Fruit fly (Drosophila melanogaster) whole organism, embryonic: ENCODE measurements around the gene MFS9.
A peak's percentile ranks its signal among the peaks of the same experiment; 100 is the strongest.

Experiments
- Blimp-1 ChIP-seq: fragments of 200-800 bp; sonication (Bioruptor generic); optimal IDR thresholded peaks from 3 replicates; lab custom pipeline; 2018; ENCODE audit warnings: missing biosample characterization, missing genetic modification characterization, mild to moderate bottlenecking, moderate library complexity, missing genetic modification reagents
- BtbVII ChIP-seq: fragments of 200-800 bp; sonication (Bioruptor generic); optimal IDR thresholded peaks from 3 replicates; lab custom pipeline; 2017; ENCODE audit warnings: missing biosample characterization, mild to moderate bottlenecking, missing genetic modification characterization
- Bteb2 ChIP-seq: fragments of 200-800 bp; sonication (Bioruptor generic); optimal IDR thresholded peaks from 2 replicates; lab custom pipeline; 2016; ENCODE audit warnings: missing biosample characterization, missing genetic modification characterization
- CG12219 ChIP-seq: fragments of 200-800 bp; sonication (Bioruptor generic); optimal IDR thresholded peaks from 3 replicates; lab custom pipeline; 2018; ENCODE audit warnings: missing biosample characterization, mild to moderate bottlenecking, missing genetic modification characterization
- CG12744 ChIP-seq: fragments of 200-800 bp; sonication (Bioruptor generic); optimal IDR thresholded peaks from 2 replicates; lab custom pipeline; 2016; ENCODE audit warnings: missing biosample characterization, missing genetic modification characterization
- CG14667 ChIP-seq: fragments of 200-800 bp; sonication (Bioruptor generic); IDR thresholded peaks from 2 replicates; pipeline ENCODE4 v1.3.6; 2022; ENCODE audit warnings: missing biosample characterization, missing genetic modification characterization
- CG14710 ChIP-seq: fragments of 200-800 bp; sonication (Bioruptor generic); optimal IDR thresholded peaks from 3 replicates; lab custom pipeline; 2019; ENCODE audit warnings: missing biosample characterization, mild to moderate bottlenecking, missing genetic modification characterization, moderate library complexity
- CG15011 ChIP-seq: fragments of 200-800 bp; sonication (Bioruptor generic); optimal IDR thresholded peaks from 3 replicates; lab custom pipeline; 2018; ENCODE audit warnings: missing biosample characterization, mild to moderate bottlenecking, missing genetic modification characterization
- CG1529 ChIP-seq: fragments of 200-800 bp; sonication (Bioruptor generic); optimal IDR thresholded peaks from 3 replicates; lab custom pipeline; 2018; ENCODE audit warnings: missing biosample characterization, missing genetic modification characterization
- CG1602 ChIP-seq: fragments of 200-800 bp; sonication (Bioruptor generic); optimal IDR thresholded peaks from 3 replicates; lab custom pipeline; 2016; ENCODE audit warnings: missing biosample characterization, missing genetic modification characterization
- CG16779 ChIP-seq: fragments of 200-800 bp; sonication (Bioruptor generic); IDR thresholded peaks from 2 replicates; pipeline ENCODE4 v1.3.6; 2022; ENCODE audit warnings: missing biosample characterization, missing genetic modification characterization
- CG16813 ChIP-seq: fragments of 200-800 bp; sonication (Bioruptor generic); IDR thresholded peaks from 3 replicates; pipeline ENCODE4 v1.3.6; 2022; ENCODE audit warnings: missing biosample characterization, missing genetic modification characterization; ENCODE audit not compliant: partially characterized antibody
- CG17359 ChIP-seq: fragments of 200-800 bp; sonication (Bioruptor generic); optimal IDR thresholded peaks from 3 replicates; lab custom pipeline; 2018; ENCODE audit warnings: missing biosample characterization, mild to moderate bottlenecking, missing genetic modification characterization, moderate library complexity
- CG17568 ChIP-seq: fragments of 200-800 bp; sonication (Bioruptor generic); optimal IDR thresholded peaks from 2 replicates; lab custom pipeline; 2018; ENCODE audit warnings: missing biosample characterization, mild to moderate bottlenecking, missing genetic modification characterization, moderate library complexity
- CG18619 ChIP-seq: fragments of 200-800 bp; sonication (Bioruptor generic); optimal IDR thresholded peaks from 3 replicates; lab custom pipeline; 2017; ENCODE audit warnings: missing biosample characterization, mild to moderate bottlenecking, missing genetic modification characterization
- CG32767 ChIP-seq: fragments of 200-800 bp; sonication (Bioruptor generic); IDR thresholded peaks from 2 replicates; pipeline ENCODE4 v1.3.6; 2022; ENCODE audit warnings: missing biosample characterization, missing genetic modification characterization
- CG4424 ChIP-seq: fragments of 200-800 bp; sonication (Bioruptor generic); optimal IDR thresholded peaks from 3 replicates; lab custom pipeline; 2016; ENCODE audit warnings: missing biosample characterization, missing genetic modification characterization
- CG4707 ChIP-seq: fragments of 200-800 bp; sonication (Bioruptor generic); optimal IDR thresholded peaks from 2 replicates; lab custom pipeline; 2018; ENCODE audit warnings: missing biosample characterization, mild to moderate bottlenecking, missing genetic modification characterization, moderate library complexity
- CG4820 ChIP-seq: fragments of 200-800 bp; sonication (Bioruptor generic); optimal IDR thresholded peaks from 3 replicates; lab custom pipeline; 2016; ENCODE audit warnings: missing biosample characterization, missing genetic modification characterization
- CG5245 ChIP-seq: fragments of 200-800 bp; sonication (Bioruptor generic); optimal IDR thresholded peaks from 3 replicates; lab custom pipeline; 2016; ENCODE audit warnings: missing biosample characterization, missing genetic modification characterization
- CG7357 ChIP-seq: fragments of 200-800 bp; sonication (Bioruptor generic); IDR thresholded peaks from 3 replicates; pipeline ENCODE4 v1.3.6; 2022; ENCODE audit warnings: missing biosample characterization, missing genetic modification characterization
- CG8944 ChIP-seq: fragments of 200-800 bp; sonication (Bioruptor generic); optimal IDR thresholded peaks from 3 replicates; lab custom pipeline; 2016; ENCODE audit warnings: missing biosample characterization, missing genetic modification characterization
- D ChIP-seq, 2 experiments: fragments of 200-800 bp in 1 of 2; fragments of >200 bp in 1 of 2; sonication (Bioruptor generic) in 1 of 2; optimal IDR thresholded peaks; 2 replicates in 1 of 2; 3 replicates in 1 of 2; lab custom pipeline; 2017; ENCODE audit warnings: mild to moderate bottlenecking in 1 of 2, missing biosample characterization in 1 of 2, missing genetic modification characterization in 1 of 2, missing genetic modification reagents in 1 of 2
- GATAe ChIP-seq: fragments of 200-800 bp; sonication (Bioruptor generic); conservative IDR thresholded peaks from 2 replicates; pipeline ENCODE4 v1.3.6; 2022; ENCODE audit warnings: missing biosample characterization, missing genetic modification characterization
- Gsc ChIP-seq: fragments of 200-800 bp; sonication (Bioruptor generic); IDR thresholded peaks from 2 replicates; pipeline ENCODE4 v1.3.6; 2022; ENCODE audit warnings: missing biosample characterization, missing genetic modification characterization
- Hmr ChIP-seq: fragments of 200-800 bp; sonication (Bioruptor generic); optimal IDR thresholded peaks from 3 replicates; lab custom pipeline; 2017; ENCODE audit warnings: mild to moderate bottlenecking, missing biosample characterization, missing genetic modification reagents, missing genetic modification characterization
- Hr51 ChIP-seq, 2 experiments: fragments of 200-800 bp; sonication (Bioruptor generic); optimal IDR thresholded peaks; 2 replicates in 1 of 2; 3 replicates in 1 of 2; lab custom pipeline; 2016 to 2018; ENCODE audit warnings: missing biosample characterization in 2 of 2, missing genetic modification characterization in 2 of 2, mild to moderate bottlenecking in 1 of 2, moderate library complexity in 1 of 2
- Mrtf ChIP-seq: fragments of 200-800 bp; sonication (Bioruptor generic); IDR thresholded peaks from 3 replicates; pipeline ENCODE4 v1.3.6; 2022; ENCODE audit warnings: missing biosample characterization, missing genetic modification characterization
- Neu2 ChIP-seq: fragments of 200-800 bp; sonication (Bioruptor generic); optimal IDR thresholded peaks from 3 replicates; lab custom pipeline; 2016; ENCODE audit warnings: missing biosample characterization, missing genetic modification characterization, borderline replicate concordance
- Nf-YA ChIP-seq: fragments of 200-800 bp; sonication (Bioruptor generic); IDR thresholded peaks from 2 replicates; pipeline ENCODE4 v1.3.6; 2022; ENCODE audit warnings: missing biosample characterization, missing genetic modification characterization
- Ptx1 ChIP-seq: fragments of 200-800 bp; sonication (Bioruptor generic); IDR thresholded peaks from 2 replicates; pipeline ENCODE4 v1.3.6; 2022; ENCODE audit warnings: missing biosample characterization, missing genetic modification characterization
- Tbp ChIP-seq: fragments of >200 bp; optimal IDR thresholded peaks from 2 replicates; lab custom pipeline; 2018; ENCODE audit warnings: missing biosample characterization, missing genetic modification characterization
- al ChIP-seq: fragments of 200-800 bp; sonication (Bioruptor generic); IDR thresholded peaks from 2 replicates; pipeline ENCODE4 v1.3.6; 2022; ENCODE audit warnings: missing biosample characterization, missing genetic modification characterization
- amos ChIP-seq: fragments of 200-800 bp; sonication (Bioruptor generic); IDR thresholded peaks from 2 replicates; pipeline ENCODE4 v1.3.6; 2022; ENCODE audit warnings: missing biosample characterization, missing genetic modification characterization; ENCODE audit not compliant: partially characterized antibody
- ase ChIP-seq: fragments of 200-800 bp; sonication (Bioruptor generic); IDR thresholded peaks from 3 replicates; pipeline ENCODE4 v1.3.6; 2022; ENCODE audit warnings: missing biosample characterization, missing genetic modification characterization
- corto ChIP-seq: fragments of 200-800 bp; sonication (Bioruptor generic); optimal IDR thresholded peaks from 2 replicates; lab custom pipeline; 2016; ENCODE audit warnings: missing biosample characterization, mild to moderate bottlenecking, missing genetic modification characterization, moderate library complexity
- dimm ChIP-seq: fragments of 200-800 bp; sonication (Bioruptor generic); IDR thresholded peaks from 2 replicates; pipeline ENCODE4 v1.3.6; 2022; ENCODE audit warnings: missing biosample characterization, missing genetic modification characterization
- dm ChIP-seq: fragments of 200-800 bp; sonication (Bioruptor generic); optimal IDR thresholded peaks from 3 replicates; lab custom pipeline; 2016; ENCODE audit warnings: missing biosample characterization, missing genetic modification characterization
- gsb ChIP-seq: fragments of 200-800 bp; sonication (Bioruptor generic); IDR thresholded peaks from 2 replicates; pipeline ENCODE4 v1.3.6; 2022; ENCODE audit warnings: missing biosample characterization, missing genetic modification characterization
- ham ChIP-seq: fragments of 200-800 bp; sonication (Bioruptor generic); IDR thresholded peaks from 2 replicates; pipeline ENCODE4 v1.3.6; 2022; ENCODE audit warnings: missing biosample characterization, missing genetic modification characterization
- lola ChIP-seq, 3 experiments: fragments of >200 bp in 2 of 3; fragments of 200-800 bp in 1 of 3; sonication (Bioruptor generic) in 1 of 3; optimal IDR thresholded peaks; 2 replicates each; lab custom pipeline; 2017 to 2019; ENCODE audit warnings: missing biosample characterization in 3 of 3, missing genetic modification characterization in 3 of 3, mild to moderate bottlenecking in 1 of 3, moderate library complexity in 1 of 3
- odd ChIP-seq: fragments of 200-800 bp; sonication (Bioruptor generic); optimal IDR thresholded peaks from 2 replicates; lab custom pipeline; 2017; ENCODE audit warnings: missing biosample characterization, mild to moderate bottlenecking, missing genetic modification characterization
- phol ChIP-seq: fragments of 200-800 bp; sonication (Bioruptor generic); optimal IDR thresholded peaks from 3 replicates; lab custom pipeline; 2018; ENCODE audit warnings: missing biosample characterization, mild to moderate bottlenecking, missing genetic modification characterization, moderate library complexity
- ro ChIP-seq: fragments of 200-800 bp; sonication (Bioruptor generic); IDR thresholded peaks from 2 replicates; pipeline ENCODE4 v1.3.6; 2022; ENCODE audit warnings: missing biosample characterization, missing genetic modification characterization
- sr ChIP-seq: fragments of 200-800 bp; sonication (Bioruptor generic); IDR thresholded peaks from 3 replicates; pipeline ENCODE4 v1.3.6; 2022; ENCODE audit warnings: missing biosample characterization, missing genetic modification characterization
- stwl ChIP-seq: fragments of 200-800 bp; sonication (Bioruptor generic); optimal IDR thresholded peaks from 3 replicates; lab custom pipeline; 2018; ENCODE audit warnings: missing biosample characterization, mild to moderate bottlenecking, missing genetic modification characterization, moderate library complexity
- tap ChIP-seq: fragments of 200-800 bp; optimal IDR thresholded peaks from 3 replicates; lab custom pipeline; 2019; ENCODE audit warnings: missing biosample characterization, mild to moderate bottlenecking, missing genetic modification characterization, moderate library complexity
- tna ChIP-seq: fragments of 200-800 bp; sonication (Bioruptor generic); IDR thresholded peaks from 2 replicates; pipeline ENCODE4 v1.3.6; 2022; ENCODE audit warnings: missing biosample characterization, missing genetic modification characterization; ENCODE audit not compliant: partially characterized antibody

MFS9 gene

DNA sequence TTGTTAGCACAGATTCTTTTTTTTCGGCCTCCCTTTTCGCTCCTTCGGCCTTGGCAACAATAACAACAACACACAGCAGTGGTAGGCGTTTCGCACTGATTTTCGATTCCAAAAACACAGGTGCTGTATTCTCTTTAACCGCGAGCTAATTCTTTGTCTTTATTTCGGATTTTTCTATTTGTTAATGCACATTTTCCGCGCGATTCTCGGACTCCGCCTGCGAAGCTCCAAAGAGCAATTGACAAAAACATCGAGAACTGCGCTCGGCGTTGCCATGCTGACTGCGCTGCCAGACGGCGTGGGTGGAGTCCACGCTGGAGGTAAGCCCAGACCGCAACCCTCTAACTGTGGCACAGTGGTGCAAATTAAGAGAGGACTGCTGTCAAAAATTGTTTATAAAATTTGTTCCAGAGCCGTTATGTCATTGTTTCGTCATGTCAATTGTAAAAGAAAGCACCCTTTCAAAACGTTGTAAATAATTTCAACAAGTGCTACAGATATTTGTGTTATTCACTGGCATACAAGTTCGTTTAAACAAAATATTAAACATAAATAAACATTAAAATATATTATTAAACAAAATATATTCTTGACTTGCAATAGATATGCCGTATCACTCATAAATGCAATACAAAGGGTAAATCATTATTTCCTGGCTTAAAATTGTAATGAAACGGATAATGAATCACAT lies 45.3 kb upstream of the MFS9 start, which contains the start of the genes DPCoAC and CG5180 (continued):
- TF ChIP-seq CG18619 (GFP tag; lab: Kevin White, UChicago) (peak; percentile 33), dm (GFP tag; lab: Kevin White, UChicago) (peak; percentile 67), ase (GFP tag; lab: Robert Waterston, UW) (no peak; the same call in 2 of the 3 replicates), Ptx1 (GFP tag; lab: Robert Waterston, UW) (peak; percentile 73), lola (GFP tag; optimal IDR thresholded peaks at IDR 0.05; lab: Kevin White, UChicago) (peak in 1 of 3 experiments; percentile 58), CG14667 (peak; percentile 53; the same call in 1 of the 2 replicates), CG7357 (GFP tag; lab: Robert Waterston, UW) (peak; percentile 50; the same call in 1 of the 3 replicates), ham (peak; percentile 35; the same call in 1 of the 2 replicates), Hr51 (GFP tag; optimal IDR thresholded peaks at IDR 0.05; lab: Kevin White, UChicago) (peak; percentile 66 to 70), CG1529 (no peak), CG5245 (GFP tag; lab: Kevin White, UChicago) (peak; percentile 41), CG15011 (GFP tag; lab: Kevin White, UChicago) (no peak), CG4424 (peak; percentile 39), CG12744 (no peak), Hmr (peak; percentile 69), ro (GFP tag; lab: Robert Waterston, UW) (peak; percentile 43), tna (GFP tag; lab: Robert Waterston, UW) (0 out of 2 replicates have a peak, but pooled peaks have one; percentile 39), CG17359 (tag; lab: Kevin White, UChicago) (peak; percentile 56), GATAe (GFP tag; lab: Robert Waterston, UW) (0 out of 2 replicates have a peak, but pooled peaks have one; percentile 13), CG16779 (peak; percentile 79), CG8944 (peak; percentile 81), CG4820 (GFP tag; lab: Kevin White, UChicago) (peak; percentile 8), CG17568 (GFP tag; lab: Kevin White, UChicago) (peak; percentile 6), dimm (GFP tag; lab: Robert Waterston, UW) (0 out of 2 replicates have a peak, but pooled peaks have one; percentile 19), D (optimal IDR thresholded peaks at IDR 0.05; lab: Kevin White, UChicago) (peak; percentile 0), D (GFP tag; optimal IDR thresholded peaks at IDR 0.05; lab: Kevin White, UChicago) (peak; percentile 40), CG4707 (GFP tag; lab: Kevin White, UChicago) (peak; percentile 60), BtbVII (no peak), Mrtf (GFP tag; lab: Robert Waterston, UW) (peak; percentile 71; the same call in 2 of the 3 replicates), CG32767 (GFP tag; lab: Robert Waterston, UW) (no peak), CG12219 (peak; percentile 36), gsb (GFP tag; lab: Robert Waterston, UW) (0 out of 2 replicates have a peak, but pooled peaks have one; percentile 40), sr (GFP tag; lab: Robert Waterston, UW) (peak; percentile 78), CG16813 (GFP tag; lab: Robert Waterston, UW) (peak; percentile 51), Nf-YA (GFP tag; lab: Robert Waterston, UW) (no peak), Neu2 (GFP tag; lab: Kevin White, UChicago) (no peak), Tbp (GFP tag; lab: Kevin White, UChicago) (no peak), CG1602 (GFP tag; lab: Kevin White, UChicago) (peak; percentile 55), Blimp-1 (peak; percentile 7), Gsc (GFP tag; lab: Robert Waterston, UW) (no peak), corto (GFP tag; lab: Kevin White, UChicago) (no peak), amos (GFP tag; lab: Robert Waterston, UW) (peak; percentile 78), al (GFP tag; lab: Robert Waterston, UW) (peak; percentile 65), tap (peak; percentile 34), odd (peak; percentile 32), Bteb2 (GFP tag; lab: Kevin White, UChicago) (peak; percentile 37), CG14710 (tag; lab: Kevin White, UChicago) (peak; percentile 53), phol (tag; lab: Kevin White, UChicago) (peak; percentile 67), stwl (tag; lab: Kevin White, UChicago) (peak; percentile 47)
